Worm (Caenorhabditis elegans): ENCODE measurements around the gene srg-11.

Gene srg-11

DNA sequence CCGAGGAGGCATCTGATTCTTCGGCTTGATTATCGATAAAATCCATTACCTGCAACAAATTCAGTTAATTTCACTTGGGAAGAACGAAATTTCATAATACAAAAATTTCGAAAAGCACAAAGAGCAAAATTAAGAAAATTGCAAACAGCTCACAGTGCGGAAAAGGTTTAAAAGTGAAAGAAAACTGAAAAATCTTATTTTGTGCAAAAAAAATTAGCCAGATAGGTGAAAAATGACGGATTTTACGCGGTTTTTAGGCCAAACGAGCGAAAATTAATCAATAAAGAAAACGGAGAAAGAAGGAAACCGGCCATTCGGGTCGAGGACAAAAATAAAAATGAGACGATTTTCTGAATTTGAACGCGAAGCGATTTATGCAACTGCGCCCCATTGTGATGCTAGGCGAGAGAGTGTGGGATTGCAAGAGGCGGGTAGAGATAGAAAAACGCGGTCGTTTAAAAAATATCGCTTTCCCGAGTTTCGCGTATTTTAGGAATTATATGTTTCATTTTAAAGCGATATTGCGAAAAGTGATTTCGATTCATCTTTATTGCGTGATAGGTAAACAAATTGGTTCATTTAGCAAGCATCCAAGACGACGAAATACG lies 40.9 kb downstream of the srg-11 start, which contains the start of gene emb-5 (continued):
- TF ChIP-seq ztf-11 (tag; optimal IDR thresholded peaks at IDR 0.05) (no peak), lin-29 (GFP tag; IDR thresholded peaks at IDR 0.05) (no peak), nhr-102 (tag; optimal IDR thresholded peaks at IDR 0.05) (no peak), daf-16 (GFP tag; optimal IDR thresholded peaks at IDR 0.05) (no peak), daf-16 (tag; optimal IDR thresholded peaks at IDR 0.05) (peak; percentile 10), lsy-2 (tag; optimal IDR thresholded peaks at IDR 0.05) (no peak), daf-8 (GFP tag; IDR thresholded peaks at IDR 0.05) (no peak), ceh-28 (tag; optimal IDR thresholded peaks at IDR 0.05) (no peak), nhr-10 (tag; optimal IDR thresholded peaks at IDR 0.05) (no peak), nhr-11 (tag; optimal IDR thresholded peaks at IDR 0.05) (no peak)

ce11 chrIII:4721750-4722149 lies 41.9 kb downstream of the srg-11 start, which contains the start of gene acy-1:
acy-1 (plus strand) TSS chrIII:4722095.
- TF ChIP-seq dmd-8 (GFP tag; IDR thresholded peaks at IDR 0.05) (0 out of 2 replicates have a peak, but pooled peaks have one; percentile 48), mep-1 (tag; optimal IDR thresholded peaks at IDR 0.05) (peak; percentile 74), F37D6.2 (tag; optimal IDR thresholded peaks at IDR 0.05) (peak; percentile 42), snpc-1.2 (GFP tag; IDR thresholded peaks at IDR 0.05) (no peak), lin-13 (GFP tag; optimal IDR thresholded peaks at IDR 0.05) (peak; percentile 19), hmg-1.1 (GFP tag; IDR thresholded peaks at IDR 0.05) (peak; percentile 79), aha-1 (tag) (peak; percentile 95), nhr-11 (tag; optimal IDR thresholded peaks at IDR 0.05) (peak; percentile 79), dpl-1 (GFP tag; optimal IDR thresholded peaks at IDR 0.05) (peak; percentile 58), spr-3 (GFP tag; optimal IDR thresholded peaks at IDR 0.05) (no peak), set-16 (GFP tag; IDR thresholded peaks at IDR 0.05) (peak; percentile 61), mes-2 (tag; optimal IDR thresholded peaks at IDR 0.05; ENCODE audit: poor library complexity, severe bottlenecking) (peak; percentile 45), lin-38 (GFP tag; IDR thresholded peaks at IDR 0.05) (peak; percentile 65), unc-62 (GFP tag; optimal IDR thresholded peaks at IDR 0.05 in 1 of 2) (peak in 1 of 2 experiments; percentile 30), unc-62 (tag; optimal IDR thresholded peaks at IDR 0.05) (no peak), fkh-10 (GFP tag; optimal IDR thresholded peaks at IDR 0.05) (peak; percentile 83), hif-1 (tag; optimal IDR thresholded peaks at IDR 0.05) (peak in 1 of 2 experiments; percentile 10), lsy-2 (tag; optimal IDR thresholded peaks at IDR 0.05) (peak; percentile 66 to 84), egl-27 (tag; optimal IDR thresholded peaks at IDR 0.05) (no peak), F10B5.3 (tag; optimal IDR thresholded peaks at IDR 0.05) (no peak), egl-43 (GFP tag; IDR thresholded peaks at IDR 0.05) (0 out of 2 replicates have a peak, but pooled peaks have one; percentile 34), R02D3.7 (tag; optimal IDR thresholded peaks at IDR 0.05) (no peak), attf-4 (tag; optimal IDR thresholded peaks at IDR 0.05) (no peak), arid-1 (GFP tag; conservative IDR thresholded peaks at IDR 0.05) (no peak), Y75B8A.6 (GFP tag; IDR thresholded peaks at IDR 0.05) (no peak), sdz-12 (GFP tag; optimal IDR thresholded peaks at IDR 0.05) (no peak), pha-4 (GFP tag; IDR thresholded peaks at IDR 0.05) (no peak), pha-4 (tag; optimal IDR thresholded peaks at IDR 0.05) (peak; percentile 14), ctbp-1 (GFP tag; IDR thresholded peaks at IDR 0.05) (peak; percentile 70), daf-16 (GFP tag; optimal IDR thresholded peaks at IDR 0.05) (peak in 1 of 2 experiments; percentile 14), daf-16 (tag; optimal IDR thresholded peaks at IDR 0.05) (no peak), rbr-2 (tag; optimal IDR thresholded peaks at IDR 0.05) (peak; percentile 76), hlh-11 (tag; optimal IDR thresholded peaks at IDR 0.05) (peak; percentile 60), mdl-1 (tag; optimal IDR thresholded peaks at IDR 0.05) (peak in 1 of 2 experiments; percentile 30), lin-15B (tag; optimal IDR thresholded peaks at IDR 0.05) (no peak), dmd-6 (GFP tag; IDR thresholded peaks at IDR 0.05) (peak; percentile 28; the same call in 1 of the 2 replicates)

All from whole organism, L4 larva.